Fruit fly (Drosophila melanogaster): ENCODE results near the gene CG15916.

- TF ChIP-seq CTCF (optimal IDR thresholded peaks at IDR 0.05) (no peak), CG8478 (optimal IDR thresholded peaks at IDR 0.05) (no peak)
Measured at dm6 chrX:15866032-15866431, 24.4 kb upstream of the CG15916 start.
